Fruit fly (Drosophila melanogaster) whole organism, embryonic: ENCODE results near the gene lin-52.

Experiments used
- Abd-B ChIP-seq: fragments of 200-800 bp; sonication (Bioruptor generic); optimal IDR thresholded peaks from 2 replicates; lab custom pipeline; 2018; ENCODE audit warnings: missing biosample characterization, mild to moderate bottlenecking, missing genetic modification characterization, moderate library complexity
- B-H1 ChIP-seq: fragments of 200-800 bp; sonication (Bioruptor generic); IDR thresholded peaks from 3 replicates; pipeline ENCODE4 v1.3.6; 2022; ENCODE audit warnings: missing biosample characterization, missing genetic modification characterization
- CG10654 ChIP-seq: fragments of 200-800 bp; sonication (Bioruptor generic); optimal IDR thresholded peaks from 2 replicates; lab custom pipeline; 2016; ENCODE audit warnings: missing biosample characterization, missing genetic modification characterization
- CG11398 ChIP-seq: fragments of 200-800 bp; sonication (Bioruptor generic); optimal IDR thresholded peaks from 2 replicates; lab custom pipeline; 2016; ENCODE audit warnings: missing biosample characterization, missing genetic modification characterization
- CG11723 ChIP-seq: fragments of 200-800 bp; sonication (Bioruptor generic); optimal IDR thresholded peaks from 2 replicates; lab custom pipeline; 2017; ENCODE audit warnings: missing biosample characterization, mild to moderate bottlenecking, missing genetic modification characterization
- CG12155 ChIP-seq: fragments of 200-800 bp; sonication (Bioruptor generic); optimal IDR thresholded peaks from 3 replicates; lab custom pipeline; 2016; ENCODE audit warnings: missing biosample characterization, missing genetic modification characterization
- CG12299 ChIP-seq: fragments of 200-800 bp; sonication (Bioruptor generic); optimal IDR thresholded peaks from 2 replicates; lab custom pipeline; 2018; ENCODE audit warnings: missing biosample characterization, mild to moderate bottlenecking, missing genetic modification characterization
- CG12744 ChIP-seq: fragments of 200-800 bp; sonication (Bioruptor generic); optimal IDR thresholded peaks from 2 replicates; lab custom pipeline; 2016; ENCODE audit warnings: missing biosample characterization, missing genetic modification characterization
- CG14014 ChIP-seq: fragments of 200-800 bp; sonication (Bioruptor generic); IDR thresholded peaks from 2 replicates; pipeline ENCODE4 v1.3.6; 2022; ENCODE audit warnings: missing biosample characterization, missing genetic modification characterization
- CG15011 ChIP-seq: fragments of 200-800 bp; sonication (Bioruptor generic); optimal IDR thresholded peaks from 3 replicates; lab custom pipeline; 2018; ENCODE audit warnings: missing biosample characterization, mild to moderate bottlenecking, missing genetic modification characterization
- CG16863 ChIP-seq: fragments of 200-800 bp; sonication (Bioruptor generic); optimal IDR thresholded peaks from 3 replicates; lab custom pipeline; 2016; ENCODE audit warnings: missing biosample characterization, missing genetic modification characterization
- CG17612 ChIP-seq: fragments of 200-800 bp; sonication (Bioruptor generic); IDR thresholded peaks from 2 replicates; pipeline ENCODE4 v1.3.6; 2022; ENCODE audit warnings: missing biosample characterization, missing genetic modification characterization
- CG17802 ChIP-seq: fragments of 200-800 bp; sonication (Bioruptor generic); optimal IDR thresholded peaks from 2 replicates; lab custom pipeline; 2018; ENCODE audit warnings: missing biosample characterization, mild to moderate bottlenecking, missing genetic modification characterization, moderate library complexity
- CG2678 ChIP-seq: fragments of 200-800 bp; sonication (Bioruptor generic); optimal IDR thresholded peaks from 3 replicates; lab custom pipeline; 2019; ENCODE audit warnings: missing biosample characterization, mild to moderate bottlenecking, missing genetic modification characterization, moderate library complexity
- CG30403 ChIP-seq: fragments of 200-800 bp; sonication (Bioruptor generic); optimal IDR thresholded peaks from 3 replicates; lab custom pipeline; 2016; ENCODE audit warnings: missing biosample characterization, missing genetic modification characterization
- CG3407 ChIP-seq: fragments of 200-800 bp; sonication (Bioruptor generic); optimal IDR thresholded peaks from 2 replicates; lab custom pipeline; 2018; ENCODE audit warnings: missing biosample characterization, mild to moderate bottlenecking, missing genetic modification characterization
- CG4360 ChIP-seq: fragments of 200-800 bp; sonication (Bioruptor generic); IDR thresholded peaks from 2 replicates; pipeline ENCODE4 v1.3.6; 2022; ENCODE audit warnings: missing biosample characterization, missing genetic modification characterization
- CG6254 ChIP-seq: fragments of 200-800 bp; sonication (Bioruptor generic); optimal IDR thresholded peaks from 3 replicates; lab custom pipeline; 2017; ENCODE audit warnings: mild to moderate bottlenecking, missing biosample characterization, missing genetic modification reagents, missing genetic modification characterization
- CG7786 ChIP-seq: fragments of 200-800 bp; sonication (Bioruptor generic); optimal IDR thresholded peaks from 2 replicates; lab custom pipeline; 2016; ENCODE audit warnings: missing biosample characterization, missing genetic modification characterization
- Chrac-16 ChIP-seq: fragments of 200-800 bp; sonication (Bioruptor generic); optimal IDR thresholded peaks from 3 replicates; lab custom pipeline; 2016; ENCODE audit warnings: missing biosample characterization, missing genetic modification characterization
- D19A ChIP-seq: fragments of 200-800 bp; optimal IDR thresholded peaks from 3 replicates; lab custom pipeline; 2019; ENCODE audit warnings: missing biosample characterization, mild to moderate bottlenecking, missing genetic modification characterization, moderate library complexity
- Dbx ChIP-seq: fragments of 200-800 bp; sonication (Bioruptor generic); IDR thresholded peaks from 3 replicates; pipeline ENCODE4 v1.3.6; 2022; ENCODE audit warnings: missing biosample characterization, missing genetic modification characterization
- HLHmδ ChIP-seq: fragments of 200-800 bp; sonication (Bioruptor generic); optimal IDR thresholded peaks from 2 replicates; lab custom pipeline; 2018; ENCODE audit warnings: missing biosample characterization, mild to moderate bottlenecking, missing genetic modification characterization, moderate library complexity
- HmgD ChIP-seq: fragments of 200-800 bp; sonication (Bioruptor generic); optimal IDR thresholded peaks from 3 replicates; lab custom pipeline; 2016; ENCODE audit warnings: missing biosample characterization, missing genetic modification characterization
- Hsf ChIP-seq: fragments of 200-800 bp; sonication (Bioruptor generic); optimal IDR thresholded peaks from 3 replicates; lab custom pipeline; 2016; ENCODE audit warnings: missing biosample characterization, missing genetic modification characterization
- Lim3 ChIP-seq: fragments of 200-800 bp; sonication (Bioruptor generic); IDR thresholded peaks from 2 replicates; pipeline ENCODE4 v1.3.6; 2022; ENCODE audit warnings: missing biosample characterization, missing genetic modification characterization
- Max ChIP-seq: fragments of 200-800 bp; sonication (Bioruptor generic); optimal IDR thresholded peaks from 2 replicates; lab custom pipeline; 2016; ENCODE audit warnings: missing biosample characterization, mild to moderate bottlenecking, missing genetic modification characterization
- Neu2 ChIP-seq: fragments of 200-800 bp; sonication (Bioruptor generic); optimal IDR thresholded peaks from 3 replicates; lab custom pipeline; 2016; ENCODE audit warnings: missing biosample characterization, missing genetic modification characterization, borderline replicate concordance
- Ravus ChIP-seq: fragments of 200-800 bp; sonication (Bioruptor generic); IDR thresholded peaks from 2 replicates; pipeline ENCODE4 v1.3.6; 2022; ENCODE audit warnings: missing biosample characterization, missing genetic modification characterization
- Scr ChIP-seq: fragments of 200-800 bp; sonication (Bioruptor generic); IDR thresholded peaks from 2 replicates; pipeline ENCODE4 v1.3.6; 2022; ENCODE audit warnings: missing biosample characterization, missing genetic modification characterization; ENCODE audit not compliant: partially characterized antibody
- Taf1 ChIP-seq: fragments of 200-800 bp; sonication (Bioruptor generic); IDR thresholded peaks from 2 replicates; pipeline ENCODE4 v1.3.6; 2022; ENCODE audit warnings: missing biosample characterization, missing genetic modification characterization
- abd-A ChIP-seq: fragments of 200-800 bp; sonication (Bioruptor generic); optimal IDR thresholded peaks from 3 replicates; lab custom pipeline; 2019; ENCODE audit warnings: missing biosample characterization, mild to moderate bottlenecking, missing genetic modification characterization, moderate library complexity
- al ChIP-seq: fragments of 200-800 bp; sonication (Bioruptor generic); IDR thresholded peaks from 2 replicates; pipeline ENCODE4 v1.3.6; 2022; ENCODE audit warnings: missing biosample characterization, missing genetic modification characterization
- ems ChIP-seq: fragments of 200-800 bp; sonication (Bioruptor generic); optimal IDR thresholded peaks from 3 replicates; lab custom pipeline; 2016; ENCODE audit warnings: missing biosample characterization, missing genetic modification characterization
- eve ChIP-seq, 2 experiments: fragments of >200 bp; optimal IDR thresholded peaks; 2 replicates each; lab custom pipeline; 2017; ENCODE audit warnings: missing biosample characterization in 2 of 2, missing genetic modification characterization in 2 of 2
- grn ChIP-seq: fragments of 200-800 bp; sonication (Bioruptor generic); optimal IDR thresholded peaks from 3 replicates; lab custom pipeline; 2017; ENCODE audit warnings: missing biosample characterization, missing genetic modification characterization
- insv ChIP-seq, 2 experiments: fragments of 200-800 bp; sonication (Bioruptor generic); optimal IDR thresholded peaks; 3 replicates each; lab custom pipeline; 2016 to 2018; ENCODE audit warnings: missing biosample characterization in 2 of 2, missing genetic modification characterization in 2 of 2
- lola ChIP-seq, 3 experiments: fragments of >200 bp in 2 of 3; fragments of 200-800 bp in 1 of 3; sonication (Bioruptor generic) in 1 of 3; optimal IDR thresholded peaks; 2 replicates each; lab custom pipeline; 2017 to 2019; ENCODE audit warnings: missing biosample characterization in 3 of 3, missing genetic modification characterization in 3 of 3, mild to moderate bottlenecking in 1 of 3, moderate library complexity in 1 of 3
- mirr ChIP-seq: fragments of 200-800 bp; sonication (Bioruptor generic); optimal IDR thresholded peaks from 3 replicates; lab custom pipeline; 2018; ENCODE audit warnings: missing biosample characterization, mild to moderate bottlenecking, missing genetic modification characterization
- otp ChIP-seq: fragments of 200-800 bp; sonication (Bioruptor generic); IDR thresholded peaks from 3 replicates; pipeline ENCODE4, ENCODE4 v1.3.6; 2022; ENCODE audit warnings: missing biosample characterization, missing genetic modification characterization
- p53 ChIP-seq: fragments of 200-800 bp; sonication (Bioruptor generic); optimal IDR thresholded peaks from 2 replicates; lab custom pipeline; 2016; ENCODE audit warnings: missing biosample characterization, missing genetic modification characterization
- ro ChIP-seq: fragments of 200-800 bp; sonication (Bioruptor generic); IDR thresholded peaks from 2 replicates; pipeline ENCODE4 v1.3.6; 2022; ENCODE audit warnings: missing biosample characterization, missing genetic modification characterization
- run ChIP-seq: fragments of 200-800 bp; sonication (Bioruptor generic); optimal IDR thresholded peaks from 3 replicates; lab custom pipeline; 2018; ENCODE audit warnings: missing biosample characterization, mild to moderate bottlenecking, missing genetic modification characterization
- sens ChIP-seq: fragments of 200-800 bp; sonication (Bioruptor generic); peaks from one replicate; lab custom pipeline; 2016; ENCODE audit warnings: missing biosample characterization, missing genetic modification characterization
- sob ChIP-seq: fragments of 200-800 bp; sonication (Bioruptor generic); IDR thresholded peaks from 2 replicates; pipeline ENCODE4 v1.3.6; 2022; ENCODE audit warnings: missing biosample characterization, missing genetic modification characterization
- tgo ChIP-seq: fragments of 200-800 bp; sonication (Bioruptor generic); IDR thresholded peaks from 3 replicates; pipeline ENCODE4 v1.3.6; 2022; ENCODE audit warnings: missing biosample characterization, missing genetic modification characterization
- tio ChIP-seq: fragments of 200-800 bp; sonication (Bioruptor generic); optimal IDR thresholded peaks from 2 replicates; lab custom pipeline; 2017; ENCODE audit warnings: missing biosample characterization, missing genetic modification characterization, inconsistent platforms
- trem ChIP-seq: fragments of 200-800 bp; optimal IDR thresholded peaks from 3 replicates; lab custom pipeline; 2019; ENCODE audit warnings: missing biosample characterization, mild to moderate bottlenecking, missing genetic modification characterization, moderate library complexity
- yki ChIP-seq: fragments of >200 bp; optimal IDR thresholded peaks from 3 replicates; lab custom pipeline; 2018

lin-52 gene

DNA sequence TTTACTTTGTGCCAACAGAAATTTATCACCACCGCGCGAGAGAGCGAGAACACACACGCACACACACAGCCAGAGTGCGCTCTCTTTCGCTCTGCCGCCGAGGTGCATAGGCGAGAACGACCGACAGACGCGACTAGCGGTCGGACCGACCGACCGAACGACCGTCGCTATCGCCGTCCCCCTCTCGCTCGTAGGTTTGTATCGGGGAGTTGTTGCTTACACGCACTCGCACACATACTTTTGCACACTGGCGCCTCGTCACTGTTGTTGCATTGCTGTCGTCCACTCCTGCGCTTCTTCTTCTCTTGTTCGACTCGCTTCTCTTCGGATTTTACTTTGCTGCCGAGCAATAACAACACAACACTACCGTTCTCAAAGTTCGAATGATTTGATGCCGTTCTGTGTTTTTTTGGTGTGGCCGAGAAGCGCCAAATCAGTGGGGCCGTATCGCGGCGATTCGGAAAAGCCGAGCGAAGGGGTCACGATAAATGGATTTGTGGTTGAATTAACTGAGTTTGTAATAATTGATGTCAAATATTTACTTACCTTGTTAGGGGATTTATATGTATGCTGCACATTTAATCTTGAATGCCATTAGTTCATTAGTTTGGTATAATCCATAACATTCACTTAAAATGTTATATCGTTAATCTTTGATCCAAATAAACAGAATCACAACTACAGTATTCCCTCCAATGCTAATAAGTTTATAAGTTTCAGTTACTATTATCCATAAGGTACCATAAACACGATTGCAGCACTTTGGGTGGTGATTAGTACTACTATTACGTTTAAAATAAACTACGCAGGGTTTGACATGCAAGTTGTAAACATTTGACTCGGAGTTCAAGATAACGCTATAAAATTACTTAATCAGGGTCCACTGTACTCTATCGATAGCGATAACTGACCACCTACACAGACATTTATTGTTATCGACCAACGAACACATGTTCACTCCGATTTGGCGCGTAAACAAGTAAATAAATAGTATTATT, 7.6 kb downstream of the lin-52 start, which contains the start of the genes IntS6 and Rtel1 (continued):
- TF ChIP-seq otp (GFP tag; lab: Robert Waterston, UW) (peak; percentile 69; the same call in 2 of the 3 replicates), HmgD (no peak), Taf1 (GFP tag; lab: Robert Waterston, UW) (peak; percentile 86), CG4360 (GFP tag; lab: Robert Waterston, UW) (peak; percentile 74), CG14014 (GFP tag; lab: Robert Waterston, UW) (peak; percentile 93), CG10654 (peak; percentile 84), ro (GFP tag; lab: Robert Waterston, UW) (0 out of 2 replicates have a peak, but pooled peaks have one; percentile 38), insv (GFP tag; optimal IDR thresholded peaks at IDR 0.05; lab: Kevin White, UChicago) (peak in 1 of 2 experiments; percentile 55), sens (GFP tag; lab: Kevin White, UChicago) (peak; percentile 98), Abd-B (peak; percentile 91), Scr (no peak; the same call in 1 of the 2 replicates), abd-A (tag; lab: Kevin White, UChicago) (peak; percentile 46), Chrac-16 (GFP tag; lab: Kevin White, UChicago) (peak; percentile 92), CG15011 (GFP tag; lab: Kevin White, UChicago) (peak; percentile 71), trem (tag; lab: Kevin White, UChicago) (peak; percentile 62), yki (lab: Kevin White, UChicago) (no peak), Hsf (GFP tag; lab: Kevin White, UChicago) (peak; percentile 93), CG17612 (peak; percentile 80), Lim3 (GFP tag; lab: Robert Waterston, UW) (peak; percentile 69), Max (GFP tag; lab: Kevin White, UChicago) (peak; percentile 87), CG2678 (tag; lab: Kevin White, UChicago) (peak; percentile 94), D19A (tag; lab: Kevin White, UChicago) (peak; percentile 76), B-H1 (peak; percentile 76), sob (GFP tag; lab: Robert Waterston, UW) (peak; percentile 91), Dbx (GFP tag; lab: Robert Waterston, UW) (peak; percentile 84), al (GFP tag; lab: Robert Waterston, UW) (peak; percentile 91), CG12299 (tag; lab: Kevin White, UChicago) (peak; percentile 91), tgo (GFP tag; lab: Robert Waterston, UW) (peak; percentile 88), CG12155 (GFP tag; lab: Kevin White, UChicago) (peak; percentile 90), CG6254 (GFP tag; lab: Kevin White, UChicago) (peak; percentile 43), ems (GFP tag; lab: Kevin White, UChicago) (peak; percentile 90), tio (peak; percentile 89), CG11723 (GFP tag; lab: Kevin White, UChicago) (peak; percentile 74), CG11398 (peak; percentile 86), CG12744 (GFP tag; lab: Kevin White, UChicago) (peak; percentile 88), lola (GFP tag; optimal IDR thresholded peaks at IDR 0.05; lab: Kevin White, UChicago) (peak in 1 of 3 experiments; percentile 82), Neu2 (GFP tag; lab: Kevin White, UChicago) (no peak), eve (GFP tag; optimal IDR thresholded peaks at IDR 0.05; lab: Kevin White, UChicago) (peak in 1 of 2 experiments; percentile 12), CG30403 (GFP tag; lab: Kevin White, UChicago) (peak; percentile 94), Ravus (GFP tag; lab: Robert Waterston, UW) (peak; percentile 69), HLHmδ (GFP tag; lab: Kevin White, UChicago) (peak; percentile 39), run (tag; lab: Kevin White, UChicago) (peak; percentile 69), CG3407 (GFP tag; lab: Kevin White, UChicago) (peak; percentile 69), grn (peak; percentile 77), CG7786 (GFP tag; lab: Kevin White, UChicago) (peak; percentile 93), CG17802 (tag; lab: Kevin White, UChicago) (peak; percentile 57), mirr (GFP tag; lab: Kevin White, UChicago) (peak; percentile 97), CG16863 (GFP tag; lab: Kevin White, UChicago) (peak; percentile 89), p53 (GFP tag; lab: Kevin White, UChicago) (peak; percentile 70)
